Worm (Caenorhabditis elegans): ENCODE results near the gene msa-1.

msa-1 gene

ce11 chrIV:9078469-9078868 is 9.9 kb upstream of the msa-1 start, which contains the start of gene mans-4:
mans-4 (minus strand) TSS chrIV:9078569.
- TF ChIP-seq syd-9 (tag; optimal IDR thresholded peaks at IDR 0.05): no peak
- no peak for TF ChIP-seq ceh-45 (GFP tag; IDR thresholded peaks at IDR 0.05)
- TF ChIP-seq lin-11 (tag; optimal IDR thresholded peaks at IDR 0.05): no peak
- TF ChIP-seq ceh-22 (tag; optimal IDR thresholded peaks at IDR 0.05): no peak
- no peak for TF ChIP-seq rnt-1 (tag; optimal IDR thresholded peaks at IDR 0.05)
- no peak for TF ChIP-seq ceh-30 (tag; optimal IDR thresholded peaks at IDR 0.05)

- TF ChIP-seq C08G9.2 (tag; optimal IDR thresholded peaks at IDR 0.05): no peak
- peak; percentile 19 for TF ChIP-seq nfya-1 (tag; optimal IDR thresholded peaks at IDR 0.05)
These were observed 9.1 kb upstream of the msa-1 start for ce11 chrIV:9079330-9079729.

ce11 chrIV:9080201-9080600 is 8.2 kb upstream of the msa-1 start:
- TF ChIP-seq unc-55 (GFP tag; optimal IDR thresholded peaks at IDR 0.05) (peak; percentile 78), hlh-8 (tag; optimal IDR thresholded peaks at IDR 0.05) (no peak), ceh-18 (tag; optimal IDR thresholded peaks at IDR 0.05) (peak; percentile 68)

ce11 chrIV:9082055-9082454 is 6.3 kb upstream of the msa-1 start, which contains the start of gene twk-8:
twk-8 (plus strand) TSS chrIV:9082355.
- no peak for TF ChIP-seq lim-6 (tag; optimal IDR thresholded peaks at IDR 0.05)
- no peak for TF ChIP-seq ceh-14 (tag; optimal IDR thresholded peaks at IDR 0.05)
- no peak for TF ChIP-seq unc-42 (tag; optimal IDR thresholded peaks at IDR 0.05)
- TF ChIP-seq fax-1 (tag; optimal IDR thresholded peaks at IDR 0.05): no peak
- no peak for TF ChIP-seq syd-9 (tag; optimal IDR thresholded peaks at IDR 0.05)
- no peak for TF ChIP-seq pha-2 (tag; optimal IDR thresholded peaks at IDR 0.05)
- no peak for TF ChIP-seq elt-4 (tag; optimal IDR thresholded peaks at IDR 0.05)

ce11 chrIV:9090538-9091195 is 2.3 kb downstream of the msa-1 start:
- TF ChIP-seq ceh-24 (tag; optimal IDR thresholded peaks at IDR 0.05) (no peak), ceh-48 (tag; optimal IDR thresholded peaks at IDR 0.05) (no peak), ceh-30 (tag; optimal IDR thresholded peaks at IDR 0.05) (no peak), hlh-30 (tag; optimal IDR thresholded peaks at IDR 0.05; ENCODE audit: insufficient read depth) (peak; percentile 24)

- no peak for TF ChIP-seq unc-86 (tag; optimal IDR thresholded peaks at IDR 0.05)
- TF ChIP-seq unc-42 (tag; optimal IDR thresholded peaks at IDR 0.05): peak; percentile 97
- TF ChIP-seq ceh-31 (tag; optimal IDR thresholded peaks at IDR 0.05): peak; percentile 2
These were observed 3.6 kb downstream of the msa-1 start for ce11 chrIV:9092011-9092410.

ce11 chrIV:9093932-9094331 is 5.5 kb downstream of the msa-1 start, which contains the start of gene lpl-1:
lpl-1 (minus strand) TSS chrIV:9094032.
- TF ChIP-seq tbx-2 (tag; optimal IDR thresholded peaks at IDR 0.05) (no peak), pros-1 (tag; optimal IDR thresholded peaks at IDR 0.05) (no peak), K02D7.2 (tag; optimal IDR thresholded peaks at IDR 0.05) (no peak), unc-55 (GFP tag; optimal IDR thresholded peaks at IDR 0.05) (no peak), hlh-13 (GFP tag; optimal IDR thresholded peaks at IDR 0.05) (no peak), fax-1 (tag; optimal IDR thresholded peaks at IDR 0.05) (no peak), pax-1 (tag; optimal IDR thresholded peaks at IDR 0.05) (no peak), sox-4 (tag; optimal IDR thresholded peaks at IDR 0.05) (no peak), odd-2 (tag; optimal IDR thresholded peaks at IDR 0.05) (no peak), hlh-15 (tag; optimal IDR thresholded peaks at IDR 0.05) (no peak), npax-4 (tag; optimal IDR thresholded peaks at IDR 0.05) (no peak), ahr-1 (tag; optimal IDR thresholded peaks at IDR 0.05) (no peak), sox-2 (GFP tag; IDR thresholded peaks at IDR 0.05) (no peak), pat-9 (tag; optimal IDR thresholded peaks at IDR 0.05) (no peak), pqm-1 (tag; optimal IDR thresholded peaks at IDR 0.05) (no peak), ztf-16 (tag; optimal IDR thresholded peaks at IDR 0.05) (no peak), nfya-1 (tag; optimal IDR thresholded peaks at IDR 0.05) (no peak), T23F11.4 (GFP tag; optimal IDR thresholded peaks at IDR 0.05) (no peak), nhr-11 (tag; optimal IDR thresholded peaks at IDR 0.05) (no peak)
